Worm (Caenorhabditis elegans) whole organism, young adult: ENCODE results near the gene chil-1.
A peak's percentile ranks its signal among the peaks of the same experiment; 100 is the strongest.

Source experiments
- B0336.3 ChIP-seq: fragments of 200-800 bp; sonication (Bioruptor generic); IDR thresholded peaks from 2 replicates; pipeline ENCODE4 v1.3.6; 2022; ENCODE audit warnings: missing genetic modification characterization, missing compliant biosample characterization
- C06A6.2 ChIP-seq: fragments of 200-800 bp; sonication (Bioruptor generic); conservative IDR thresholded peaks from 2 replicates; pipeline ENCODE4 v1.3.6; 2022; ENCODE audit warnings: missing genetic modification characterization, missing compliant biosample characterization
- F37B4.10 ChIP-seq: fragments of 200-800 bp; sonication (Bioruptor generic); IDR thresholded peaks from 2 replicates; pipeline ENCODE4 v1.3.6; 2022; ENCODE audit warnings: missing genetic modification characterization, missing compliant biosample characterization
- F52B5.7 ChIP-seq: sonication (generic microtip); optimal IDR thresholded peaks from 2 replicates; lab custom pipeline; 2016; ENCODE audit warnings: mild to moderate bottlenecking, missing genetic modification characterization, missing compliant biosample characterization
- F55B11.4 ChIP-seq: sonication (generic microtip); optimal IDR thresholded peaks from 2 replicates; lab custom pipeline; 2016; ENCODE audit warnings: missing compliant biosample characterization, missing genetic modification characterization, borderline replicate concordance; ENCODE audit not compliant: insufficient read depth
- F57A8.1 ChIP-seq: fragments of 200-800 bp; sonication (Bioruptor generic); optimal IDR thresholded peaks from 2 replicates; lab custom pipeline; 2018; ENCODE audit warnings: mild to moderate bottlenecking, missing genetic modification characterization, moderate library complexity, missing compliant biosample characterization
- K12H6.12 ChIP-seq: fragments of 200-800 bp; sonication (Bioruptor generic); optimal IDR thresholded peaks from 2 replicates; lab custom pipeline; 2018; ENCODE audit warnings: mild to moderate bottlenecking, missing genetic modification characterization, missing compliant biosample characterization
- T07F8.4 ChIP-seq: sonication (generic microtip); optimal IDR thresholded peaks from 2 replicates; lab custom pipeline; 2016; ENCODE audit warnings: mild to moderate bottlenecking, missing genetic modification characterization, moderate library complexity, missing compliant biosample characterization
- T26A5.8 ChIP-seq: sonication (generic microtip); optimal IDR thresholded peaks from 2 replicates; lab custom pipeline; 2016; ENCODE audit warnings: missing genetic modification characterization, missing compliant biosample characterization
- Y56A3A.18 ChIP-seq: fragments of 200-800 bp; sonication (Bioruptor generic); IDR thresholded peaks from 2 replicates; pipeline ENCODE4 v1.3.6; 2022; ENCODE audit warnings: missing genetic modification reagents, missing genetic modification characterization, missing compliant biosample characterization
- Y79H2A.3 ChIP-seq: fragments of 200-800 bp; sonication (Bioruptor generic); conservative IDR thresholded peaks from 2 replicates; pipeline ENCODE4 v1.3.6; 2022; ENCODE audit warnings: missing genetic modification reagents, missing genetic modification characterization, missing compliant biosample characterization
- ZK185.1 ChIP-seq: sonication (generic microtip); optimal IDR thresholded peaks from 2 replicates; lab custom pipeline; 2016; ENCODE audit warnings: mild to moderate bottlenecking, missing genetic modification characterization, missing compliant biosample characterization; ENCODE audit not compliant: poor library complexity, severe bottlenecking
- atf-7 ChIP-seq: sonication (generic microtip); optimal IDR thresholded peaks from 2 replicates; lab custom pipeline; 2017; ENCODE audit warnings: mild to moderate bottlenecking, missing genetic modification characterization, missing compliant biosample characterization
- attf-6 ChIP-seq: fragments of 200-800 bp; sonication (Bioruptor generic); IDR thresholded peaks from 2 replicates; pipeline ENCODE4 v1.3.6; 2022; ENCODE audit warnings: missing genetic modification reagents, missing genetic modification characterization, missing compliant biosample characterization
- ceh-27 ChIP-seq: fragments of 200-800 bp; sonication (Bioruptor generic); optimal IDR thresholded peaks from 2 replicates; lab custom pipeline; 2018; ENCODE audit warnings: mild to moderate bottlenecking, missing genetic modification characterization, moderate library complexity, missing compliant biosample characterization
- chd-7 ChIP-seq: sonication (generic microtip); optimal IDR thresholded peaks from 2 replicates; lab custom pipeline; 2016; ENCODE audit warnings: mild to moderate bottlenecking, missing genetic modification characterization, moderate library complexity, missing compliant biosample characterization
- dox-1 ChIP-seq: fragments of 200-800 bp; sonication (Bioruptor generic); IDR thresholded peaks from 2 replicates; pipeline ENCODE4 v1.3.6; 2022; ENCODE audit warnings: missing genetic modification reagents, missing genetic modification characterization, missing compliant biosample characterization
- efl-1 ChIP-seq: fragments of 150-350 bp; optimal IDR thresholded peaks from 2 replicates; lab custom pipeline; 2014; ENCODE audit warnings: missing biosample characterization, missing genetic modification reagents, missing genetic modification characterization
- fkh-3 ChIP-seq: sonication (generic microtip); optimal IDR thresholded peaks from 2 replicates; lab custom pipeline; 2016; ENCODE audit warnings: mild to moderate bottlenecking, missing genetic modification characterization, missing compliant biosample characterization
- gei-17 ChIP-seq: fragments of 200-800 bp; sonication (Bioruptor generic); optimal IDR thresholded peaks from 2 replicates; lab custom pipeline; 2018; ENCODE audit warnings: mild to moderate bottlenecking, missing genetic modification characterization, missing compliant biosample characterization
- him-1 ChIP-seq: sonication (generic microtip); optimal IDR thresholded peaks from 2 replicates; lab custom pipeline; 2016; ENCODE audit warnings: missing genotype, missing genetic modification reagents, missing genetic modification characterization, missing compliant biosample characterization
- hmg-1.2 ChIP-seq: fragments of 200-800 bp; sonication (Bioruptor generic); IDR thresholded peaks from 2 replicates; pipeline ENCODE4 v1.3.6; 2022; ENCODE audit warnings: missing genetic modification reagents, missing genetic modification characterization, missing compliant biosample characterization
- let-526 ChIP-seq: fragments of 200-800 bp; sonication (Bioruptor generic); IDR thresholded peaks from 2 replicates; pipeline ENCODE4 v1.3.6; 2022; ENCODE audit warnings: missing genetic modification reagents, missing genetic modification characterization, missing compliant biosample characterization
- let-607 ChIP-seq, 2 experiments: fragments of 200-800 bp in 1 of 2; sonication (Bioruptor generic) in 1 of 2; sonication (generic microtip) in 1 of 2; optimal IDR thresholded peaks; 2 replicates each; lab custom pipeline; 2016 to 2018; ENCODE audit warnings: mild to moderate bottlenecking in 2 of 2, missing compliant biosample characterization in 2 of 2, missing genetic modification characterization in 2 of 2, moderate library complexity in 2 of 2, missing genotype in 1 of 2
- lin-54 ChIP-seq: fragments of 200-800 bp; sonication (Bioruptor generic); optimal IDR thresholded peaks from 2 replicates; lab custom pipeline; 2018; ENCODE audit warnings: mild to moderate bottlenecking, missing genetic modification characterization, missing compliant biosample characterization
- lsl-1 ChIP-seq: fragments of 200-800 bp; sonication (Bioruptor generic); optimal IDR thresholded peaks from 2 replicates; lab custom pipeline; 2018; ENCODE audit warnings: mild to moderate bottlenecking, missing genetic modification characterization, moderate library complexity, missing compliant biosample characterization
- lsy-27 ChIP-seq: sonication (generic microtip); optimal IDR thresholded peaks from 2 replicates; lab custom pipeline; 2017; ENCODE audit warnings: missing genetic modification characterization, mild to moderate bottlenecking, missing compliant biosample characterization, antibody characterized with exemption, missing genotype, borderline replicate concordance; ENCODE audit not compliant: insufficient read depth
- madf-6 ChIP-seq: fragments of 200-800 bp; sonication (Bioruptor generic); IDR thresholded peaks from 2 replicates; pipeline ENCODE4 v1.3.6; 2022; ENCODE audit warnings: missing genetic modification reagents, missing genetic modification characterization, missing compliant biosample characterization
- nhr-27 ChIP-seq: fragments of 200-800 bp; sonication (Bioruptor generic); optimal IDR thresholded peaks from 2 replicates; lab custom pipeline; 2018; ENCODE audit warnings: mild to moderate bottlenecking, missing genetic modification characterization, moderate library complexity, missing compliant biosample characterization
- nhr-90 ChIP-seq: sonication (generic microtip); optimal IDR thresholded peaks from 2 replicates; lab custom pipeline; 2016; ENCODE audit warnings: missing genotype, mild to moderate bottlenecking, missing genetic modification characterization, missing compliant biosample characterization
- rpc-1 ChIP-seq, 2 experiments: fragments of 150-350 bp in 1 of 2; sonication (generic microtip) in 1 of 2; optimal IDR thresholded peaks; 2 replicates each; lab custom pipeline; 2014 to 2018; ENCODE audit warnings: missing biosample characterization in 1 of 2, missing genetic modification characterization in 1 of 2, missing genetic modification reagents in 1 of 2, missing genotype in 1 of 2
- snpc-4 ChIP-seq, 5 experiments: fragments of 150-350 bp in 1 of 5; sonication (generic microtip) in 4 of 5; optimal IDR thresholded peaks; 2 replicates each; lab custom pipeline; 2014 to 2018; ENCODE audit warnings: missing genetic modification characterization in 5 of 5, missing biosample characterization in 3 of 5, antibody characterized with exemption in 2 of 5, mild to moderate bottlenecking in 2 of 5, missing compliant biosample characterization in 2 of 5, missing genotype in 2 of 5, moderate library complexity in 2 of 5, missing genetic modification reagents in 1 of 5
- tbp1 ChIP-seq: fragments of 200-800 bp; sonication (Bioruptor generic); optimal IDR thresholded peaks from 2 replicates; lab custom pipeline; 2018; ENCODE audit warnings: mild to moderate bottlenecking, missing genetic modification characterization, missing compliant biosample characterization
- tbx-9 ChIP-seq: sonication (generic microtip); optimal IDR thresholded peaks from 2 replicates; lab custom pipeline; 2016; ENCODE audit warnings: borderline replicate concordance, missing genetic modification characterization, inconsistent platforms, missing compliant biosample characterization
- unc-62 ChIP-seq: fragments of 150-350 bp; optimal IDR thresholded peaks from 2 replicates; lab custom pipeline; 2014; ENCODE audit warnings: missing biosample characterization, missing genetic modification reagents, missing genetic modification characterization
- zfh-2 ChIP-seq: fragments of 200-800 bp; sonication (Bioruptor generic); conservative IDR thresholded peaks from 2 replicates; pipeline ENCODE4 v1.3.6; 2022; ENCODE audit warnings: missing genetic modification reagents, missing genetic modification characterization, missing compliant biosample characterization
- zim-3 ChIP-seq: sonication (generic microtip); optimal IDR thresholded peaks from 2 replicates; lab custom pipeline; 2017; ENCODE audit warnings: mild to moderate bottlenecking, missing genetic modification characterization, moderate library complexity, missing compliant biosample characterization
- ztf-25 ChIP-seq: fragments of 200-800 bp; sonication (Bioruptor generic); IDR thresholded peaks from 2 replicates; pipeline ENCODE4 v1.3.6; 2022; ENCODE audit warnings: missing genetic modification reagents, missing genetic modification characterization, missing compliant biosample characterization
- ztf-28 ChIP-seq: fragments of 200-800 bp; sonication (Bioruptor generic); IDR thresholded peaks from 2 replicates; pipeline ENCODE4 v1.3.6; 2022; ENCODE audit warnings: missing genetic modification reagents, missing genetic modification characterization, missing compliant biosample characterization
- ztf-3 ChIP-seq: fragments of 200-800 bp; sonication (Bioruptor generic); optimal IDR thresholded peaks from 2 replicates; lab custom pipeline; 2018; ENCODE audit warnings: mild to moderate bottlenecking, missing genetic modification characterization, missing compliant biosample characterization

Gene chil-1

ce11 chrII:9891823-9892222 is 25.5 kb upstream of the chil-1 start (continued):
- TF ChIP-seq gei-17 (GFP tag; lab: Kevin White, UChicago) (no peak), unc-62 (peak; percentile 34), fkh-3 (no peak), him-1 (tag; lab: Kevin White, UChicago) (no peak), nhr-27 (tag; lab: Kevin White, UChicago) (no peak), tbx-9 (tag; lab: Kevin White, UChicago) (no peak), attf-6 (GFP tag; lab: Robert Waterston, UW) (no peak), dox-1 (GFP tag; lab: Robert Waterston, UW) (peak; percentile 38; the same call in 1 of the 2 replicates), ztf-3 (GFP tag; lab: Kevin White, UChicago) (no peak), tbp1 (GFP tag; lab: Kevin White, UChicago) (peak; percentile 4), zfh-2 (no peak), nhr-90 (tag; lab: Kevin White, UChicago) (peak; percentile 6), Y79H2A.3 (GFP tag; lab: Robert Waterston, UW) (no peak)

ce11 chrII:9891031-9891689 is 24.9 kb upstream of the chil-1 start, which contains the start of gene vgln-1:
Gene vgln-1, minus strand, starts transcription at chrII:9891081.
- no peak for TF ChIP-seq lin-54
- TF ChIP-seq lsl-1 (GFP tag; lab: Kevin White, UChicago), result no peak
- TF ChIP-seq madf-6 (GFP tag; lab: Robert Waterston, UW), result peak; percentile 26; the same call in 1 of the 2 replicates
- peak; percentile 28 for TF ChIP-seq ceh-27 (GFP tag; lab: Kevin White, UChicago)
- TF ChIP-seq ztf-25 (GFP tag; lab: Robert Waterston, UW), result 0 out of 2 replicates have a peak, but pooled peaks have one; percentile 56
- TF ChIP-seq ZK185.1 (tag; lab: Kevin White, UChicago), result peak; percentile 12
- TF ChIP-seq let-607 (tag; optimal IDR thresholded peaks at IDR 0.05; lab: Kevin White, UChicago), result peak in 1 of 2 experiments; percentile 7
- TF ChIP-seq ztf-28 (GFP tag; lab: Robert Waterston, UW), result no peak
- 0 out of 2 replicates have a peak, but pooled peaks have one; percentile 52 for TF ChIP-seq Y56A3A.18 (GFP tag; lab: Robert Waterston, UW)
- TF ChIP-seq hmg-1.2 (GFP tag; lab: Robert Waterston, UW), result peak; percentile 48; the same call in 1 of the 2 replicates
- TF ChIP-seq, all 124 proteins: peak for 7

- TF ChIP-seq dox-1 (GFP tag; lab: Robert Waterston, UW) (no peak), F37B4.10 (GFP tag; lab: Robert Waterston, UW) (no peak), F55B11.4 (tag; lab: Kevin White, UChicago) (no peak), unc-62 (no peak), K12H6.12 (tag; lab: Kevin White, UChicago) (no peak), atf-7 (tag; lab: Kevin White, UChicago) (no peak), efl-1 (GFP tag; lab: Kevin White, UChicago) (no peak)
- TF ChIP-seq, all 124 proteins: peak for 0
These were observed 22.3 kb upstream of the chil-1 start for ce11 chrII:9888549-9888948.

ce11 chrII:9886216-9886615 is 19.9 kb upstream of the chil-1 start, which contains the start of gene algn-8:
Gene algn-8, minus strand, starts transcription at chrII:9886442.
- peak; percentile 19; the same call in 1 of the 2 replicates for TF ChIP-seq hmg-1.2 (GFP tag; lab: Robert Waterston, UW)
- TF ChIP-seq F52B5.7, result no peak
- no peak for TF ChIP-seq C06A6.2 (GFP tag; lab: Robert Waterston, UW)
- TF ChIP-seq let-526 (GFP tag; lab: Robert Waterston, UW), result no peak
- no peak for TF ChIP-seq zfh-2
- TF ChIP-seq lsy-27, result no peak
- peak; percentile 62 for TF ChIP-seq B0336.3
- TF ChIP-seq chd-7 (tag; lab: Kevin White, UChicago), result peak; percentile 45
- TF ChIP-seq lin-54, result no peak
- TF ChIP-seq T07F8.4 (tag; lab: Kevin White, UChicago), result no peak
- TF ChIP-seq zim-3 (tag; lab: Kevin White, UChicago), result peak; percentile 36
- no peak for TF ChIP-seq T26A5.8 (tag; lab: Kevin White, UChicago)
- no peak for TF ChIP-seq snpc-4 (GFP tag; optimal IDR thresholded peaks at IDR 0.05; lab: Kevin White, UChicago)
- TF ChIP-seq snpc-4 (tag; optimal IDR thresholded peaks at IDR 0.05; lab: Kevin White, UChicago), result no peak
- TF ChIP-seq atf-7 (tag; lab: Kevin White, UChicago), result peak; percentile 45
- no peak for TF ChIP-seq F57A8.1
- no peak for TF ChIP-seq rpc-1 (optimal IDR thresholded peaks at IDR 0.05; lab: Kevin White, UChicago)
- TF ChIP-seq rpc-1 (tag; optimal IDR thresholded peaks at IDR 0.05; lab: Kevin White, UChicago), result no peak
- no peak for TF ChIP-seq tbp1 (GFP tag; lab: Kevin White, UChicago)
- TF ChIP-seq ztf-28 (GFP tag; lab: Robert Waterston, UW), result no peak
